Worm (Caenorhabditis elegans): ENCODE measurements around the gene Y44A6D.1.

- TF ChIP-seq npax-4 (tag; optimal IDR thresholded peaks at IDR 0.05) (no peak), ceh-30 (tag; optimal IDR thresholded peaks at IDR 0.05) (no peak), nhr-11 (tag; optimal IDR thresholded peaks at IDR 0.05) (no peak), ceh-2 (tag; optimal IDR thresholded peaks at IDR 0.05) (no peak), syd-9 (tag; optimal IDR thresholded peaks at IDR 0.05) (no peak), nfya-1 (tag; optimal IDR thresholded peaks at IDR 0.05) (no peak), elt-2 (tag; optimal IDR thresholded peaks at IDR 0.05) (no peak), dve-1 (tag; optimal IDR thresholded peaks at IDR 0.05) (no peak), dmd-4 (tag; optimal IDR thresholded peaks at IDR 0.05; ENCODE audit: borderline replicate concordance) (no peak), unc-86 (tag; optimal IDR thresholded peaks at IDR 0.05) (no peak), pqm-1 (tag; optimal IDR thresholded peaks at IDR 0.05) (no peak)
These were observed 35.3 kb upstream of the Y44A6D.1 start, which contains the start of the genes gcy-22 and grl-14 for ce11 chrV:20824962-20825609.
